Worm (Caenorhabditis elegans): ENCODE results near the gene smvt-1.

- TF ChIP-seq K09A11.1 (tag; optimal IDR thresholded peaks at IDR 0.05; ENCODE audit: insufficient read depth) (no peak), mec-3 (tag; optimal IDR thresholded peaks at IDR 0.05; ENCODE audit: borderline replicate concordance) (no peak), che-1 (tag; optimal IDR thresholded peaks at IDR 0.05) (no peak), sox-4 (tag; optimal IDR thresholded peaks at IDR 0.05) (no peak), unc-55 (GFP tag; optimal IDR thresholded peaks at IDR 0.05) (no peak), C08G9.2 (tag; optimal IDR thresholded peaks at IDR 0.05) (no peak), ceh-30 (tag; optimal IDR thresholded peaks at IDR 0.05) (no peak), tbx-2 (tag; optimal IDR thresholded peaks at IDR 0.05) (no peak), pat-9 (tag; optimal IDR thresholded peaks at IDR 0.05) (no peak), hlh-15 (tag; optimal IDR thresholded peaks at IDR 0.05) (no peak), lin-11 (tag; optimal IDR thresholded peaks at IDR 0.05) (no peak), pha-2 (tag; optimal IDR thresholded peaks at IDR 0.05) (no peak)
Measured at ce11 chrX:2516949-2517696, 31.7 kb downstream of the smvt-1 start.
